Worm (Caenorhabditis elegans) whole organism, late embryonic: ENCODE measurements around the gene D1053.4.

Source experiments
- dmd-4 ChIP-seq: sonication (generic microtip); optimal IDR thresholded peaks from 2 replicates; lab custom pipeline; 2016; ENCODE audit warnings: borderline replicate concordance, missing genetic modification characterization, missing compliant biosample characterization
- pqm-1 ChIP-seq: sonication (generic microtip); optimal IDR thresholded peaks from 2 replicates; lab custom pipeline; 2016; ENCODE audit warnings: missing genetic modification characterization, missing compliant biosample characterization
- sox-2 ChIP-seq: fragments of 200-800 bp; sonication (Bioruptor generic); IDR thresholded peaks from 2 replicates; pipeline ENCODE4 v1.3.6; 2022; ENCODE audit warnings: missing genetic modification reagents, missing genetic modification characterization, missing compliant biosample characterization

DNA sequence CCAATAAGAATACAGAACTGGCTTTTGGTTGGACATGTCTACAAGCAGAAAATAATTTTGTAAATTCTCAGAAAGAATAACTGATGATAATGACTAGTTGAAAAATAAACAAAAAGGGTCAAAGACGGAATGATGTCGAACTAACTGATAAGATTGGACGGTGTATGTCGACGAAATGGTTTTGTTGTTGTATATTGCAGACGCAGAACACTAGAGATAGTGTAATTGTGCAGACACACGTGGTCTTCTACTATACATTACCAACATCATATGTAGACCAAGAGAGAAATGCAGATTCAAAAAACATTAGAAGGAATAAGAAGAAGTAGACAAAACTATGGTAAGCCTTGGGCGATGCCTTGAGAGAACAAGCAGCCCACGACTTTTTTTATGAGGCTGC is 4.2 kb upstream of the D1053.4 start, which contains the start of the genes gst-42 and D1053.2:
- TF ChIP-seq dmd-4 (tag; lab: Kevin White, UChicago) (no peak), sox-2 (no peak), pqm-1 (no peak)
